Fruit fly (Drosophila melanogaster) whole organism, pupa: ENCODE measurements around the gene Gapvd1.

Source experiments
- CG10348 ChIP-seq: fragments of 200-800 bp; sonication (Bioruptor generic); IDR thresholded peaks from 2 replicates; pipeline ENCODE4 v1.3.6; 2022; ENCODE audit warnings: missing biosample characterization, missing genetic modification characterization
- CG12605 ChIP-seq: fragments of 200-800 bp; sonication (Bioruptor generic); IDR thresholded peaks from 2 replicates; pipeline ENCODE4 v1.3.6; 2022; ENCODE audit warnings: missing biosample characterization, missing genetic modification characterization
- CG13204 ChIP-seq: fragments of 200-800 bp; sonication (Bioruptor generic); optimal IDR thresholded peaks from 2 replicates; lab custom pipeline; 2018; ENCODE audit warnings: missing biosample characterization, mild to moderate bottlenecking, missing genetic modification characterization, moderate library complexity
- CG14655 ChIP-seq: fragments of 200-800 bp; sonication (Bioruptor generic); optimal IDR thresholded peaks from 3 replicates; lab custom pipeline; 2017; ENCODE audit warnings: mild to moderate bottlenecking, missing biosample characterization, missing genetic modification reagents, missing genetic modification characterization
- CG15710 ChIP-seq: fragments of 200-800 bp; sonication (Bioruptor generic); optimal IDR thresholded peaks from 2 replicates; lab custom pipeline; 2018; ENCODE audit warnings: missing biosample characterization, mild to moderate bottlenecking, missing genetic modification characterization, moderate library complexity
- CG17806 ChIP-seq: fragments of 200-800 bp; sonication (Bioruptor generic); optimal IDR thresholded peaks from 2 replicates; lab custom pipeline; 2018; ENCODE audit warnings: missing biosample characterization, mild to moderate bottlenecking, missing genetic modification characterization, moderate library complexity
- CG32121 ChIP-seq: fragments of 200-800 bp; sonication (Bioruptor generic); IDR thresholded peaks from 2 replicates; pipeline ENCODE4 v1.3.6; 2022; ENCODE audit warnings: missing biosample characterization, missing genetic modification characterization
- CG34367 ChIP-seq: fragments of 200-800 bp; sonication (Bioruptor generic); optimal IDR thresholded peaks from 2 replicates; lab custom pipeline; 2018; ENCODE audit warnings: missing biosample characterization, mild to moderate bottlenecking, missing genetic modification characterization
- CG4496 ChIP-seq: fragments of 200-800 bp; sonication (Bioruptor generic); IDR thresholded peaks from 3 replicates; pipeline ENCODE4 v1.3.6; 2022; ENCODE audit warnings: missing biosample characterization, missing genetic modification characterization
- CG8159 ChIP-seq: fragments of 200-800 bp; sonication (Bioruptor generic); optimal IDR thresholded peaks from 3 replicates; lab custom pipeline; 2018; ENCODE audit warnings: missing biosample characterization, mild to moderate bottlenecking, missing genetic modification characterization, moderate library complexity
- CG8301 ChIP-seq: fragments of 200-800 bp; sonication (Bioruptor generic); optimal IDR thresholded peaks from 2 replicates; lab custom pipeline; 2018; ENCODE audit warnings: missing biosample characterization, mild to moderate bottlenecking, missing genetic modification characterization
- CG9948 ChIP-seq: fragments of 200-800 bp; sonication (Bioruptor generic); optimal IDR thresholded peaks from 2 replicates; lab custom pipeline; 2018; ENCODE audit warnings: missing biosample characterization, mild to moderate bottlenecking, missing genetic modification characterization, moderate library complexity
- D1 ChIP-seq: fragments of 200-800 bp; sonication (Bioruptor generic); optimal IDR thresholded peaks from 2 replicates; lab custom pipeline; 2018; ENCODE audit warnings: missing biosample characterization, mild to moderate bottlenecking, missing genetic modification characterization, moderate library complexity
- EcR ChIP-seq: fragments of 200-800 bp; sonication (Bioruptor generic); optimal IDR thresholded peaks from 3 replicates; lab custom pipeline; 2019; ENCODE audit warnings: missing biosample characterization, missing genetic modification characterization, mild to moderate bottlenecking, moderate library complexity, missing genetic modification reagents
- Ets98B ChIP-seq: fragments of 200-800 bp; sonication (Bioruptor generic); IDR thresholded peaks from 2 replicates; pipeline ENCODE4 v1.3.6; 2022; ENCODE audit warnings: missing biosample characterization, missing genetic modification characterization
- Pif1A ChIP-seq: fragments of 200-800 bp; sonication (Bioruptor generic); optimal IDR thresholded peaks from 3 replicates; lab custom pipeline; 2016; ENCODE audit warnings: missing biosample characterization, missing genetic modification characterization
- Pif1B ChIP-seq: fragments of 200-800 bp; sonication (Bioruptor generic); optimal IDR thresholded peaks from 3 replicates; lab custom pipeline; 2016; ENCODE audit warnings: missing biosample characterization, missing genetic modification characterization
- Snoo ChIP-seq: fragments of 200-800 bp; sonication (Bioruptor generic); optimal IDR thresholded peaks from 3 replicates; lab custom pipeline; 2017; ENCODE audit warnings: missing biosample characterization, mild to moderate bottlenecking, missing genetic modification characterization, inconsistent platforms
- fd96Ca ChIP-seq: fragments of 200-800 bp; sonication (Bioruptor generic); IDR thresholded peaks from 3 replicates; pipeline ENCODE4 v1.3.6; 2022; ENCODE audit warnings: missing biosample characterization, missing genetic modification characterization
- gl ChIP-seq: fragments of 200-800 bp; sonication (Bioruptor generic); optimal IDR thresholded peaks from 2 replicates; lab custom pipeline; 2018; ENCODE audit warnings: missing biosample characterization, mild to moderate bottlenecking, missing genetic modification characterization
- rn ChIP-seq: fragments of 200-800 bp; sonication (Bioruptor generic); IDR thresholded peaks from 2 replicates; pipeline ENCODE4 v1.3.6; 2022; ENCODE audit warnings: missing biosample characterization, missing genetic modification characterization

Gapvd1 gene

DNA sequence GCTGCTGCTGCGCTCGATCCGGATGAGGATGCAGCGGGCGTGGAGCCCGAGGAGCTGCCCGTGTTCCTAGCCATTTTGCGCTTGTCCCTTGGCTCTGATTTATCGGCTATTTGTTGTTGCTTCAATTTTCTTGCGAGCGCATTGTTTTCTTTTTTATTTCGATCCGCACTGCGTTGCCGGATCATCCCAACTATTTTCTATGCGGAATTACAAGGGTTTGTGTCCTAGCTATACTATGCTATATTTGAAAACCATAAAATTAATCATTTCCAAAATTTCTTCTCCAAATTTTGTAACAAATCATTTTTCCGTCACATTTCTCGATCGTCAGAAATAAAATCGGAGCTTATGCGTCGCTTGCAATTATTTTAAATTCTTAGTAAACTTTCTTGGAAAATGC is 22.6 kb downstream of the Gapvd1 start, which contains the start of the genes GCS1 and CG11756:
TSS of gene GCS1 (minus strand) at position 193 of the 400 bp plus-strand sequence.
TSS of gene CG11756 (plus strand) at position 312 of the 400 bp plus-strand sequence.
- TF ChIP-seq CG15710 (tag; lab: Kevin White, UChicago) (peak; percentile 1), Pif1B (GFP tag; lab: Kevin White, UChicago) (no peak)

DNA sequence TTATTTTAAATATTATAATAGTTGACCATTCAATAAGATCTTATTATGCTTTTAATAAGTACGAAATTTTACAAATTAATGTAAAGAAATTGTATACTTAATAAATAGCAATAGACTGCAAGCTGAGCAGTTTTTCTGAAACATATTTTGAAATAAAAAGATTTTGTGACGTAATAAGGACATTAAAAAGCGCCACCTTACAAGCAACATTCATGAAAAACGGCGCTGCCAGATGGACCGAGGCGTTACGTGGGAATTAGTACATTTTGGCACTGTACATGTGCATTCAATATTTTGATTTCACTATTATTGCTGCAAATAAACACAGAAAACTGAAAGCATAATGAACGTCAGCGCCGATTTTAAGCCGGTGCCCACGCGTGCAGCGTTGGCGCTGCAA is 23.6 kb downstream of the Gapvd1 start, which contains the start of gene CG1738:
TSS of gene CG1738 (plus strand) at position 221 of the 400 bp plus-strand sequence.
- no peak for TF ChIP-seq CG32121

DNA sequence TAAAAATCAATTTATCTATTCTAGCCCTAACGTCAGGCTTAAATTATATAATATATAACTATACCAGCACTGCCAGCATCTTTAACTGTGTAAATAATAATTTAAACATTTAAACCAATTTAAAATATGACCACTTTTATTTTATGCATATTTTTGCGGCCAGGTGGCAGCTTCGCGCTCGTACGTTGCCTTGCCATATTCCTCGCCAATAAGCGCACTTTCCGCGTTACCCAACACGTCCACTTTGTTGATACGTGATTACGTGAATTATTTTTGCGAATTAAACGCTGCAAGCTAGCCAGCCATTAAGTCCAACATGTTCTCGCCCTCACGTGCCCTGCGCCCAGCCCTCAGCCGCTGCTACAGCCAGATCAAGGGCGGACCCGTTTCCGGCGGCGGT is 24.6 kb downstream of the Gapvd1 start, which contains the start of gene NdufV3:
TSS of gene NdufV3 (plus strand) at position 219 of the 400 bp plus-strand sequence.
- TF ChIP-seq CG4496 (GFP tag; lab: Robert Waterston, UW) (no peak), CG14655 (GFP tag; lab: Kevin White, UChicago) (no peak), EcR (no peak), Pif1A (GFP tag; lab: Kevin White, UChicago) (no peak), gl (tag; lab: Kevin White, UChicago) (no peak), CG32121 (no peak), CG15710 (tag; lab: Kevin White, UChicago) (no peak), D1 (no peak)

DNA sequence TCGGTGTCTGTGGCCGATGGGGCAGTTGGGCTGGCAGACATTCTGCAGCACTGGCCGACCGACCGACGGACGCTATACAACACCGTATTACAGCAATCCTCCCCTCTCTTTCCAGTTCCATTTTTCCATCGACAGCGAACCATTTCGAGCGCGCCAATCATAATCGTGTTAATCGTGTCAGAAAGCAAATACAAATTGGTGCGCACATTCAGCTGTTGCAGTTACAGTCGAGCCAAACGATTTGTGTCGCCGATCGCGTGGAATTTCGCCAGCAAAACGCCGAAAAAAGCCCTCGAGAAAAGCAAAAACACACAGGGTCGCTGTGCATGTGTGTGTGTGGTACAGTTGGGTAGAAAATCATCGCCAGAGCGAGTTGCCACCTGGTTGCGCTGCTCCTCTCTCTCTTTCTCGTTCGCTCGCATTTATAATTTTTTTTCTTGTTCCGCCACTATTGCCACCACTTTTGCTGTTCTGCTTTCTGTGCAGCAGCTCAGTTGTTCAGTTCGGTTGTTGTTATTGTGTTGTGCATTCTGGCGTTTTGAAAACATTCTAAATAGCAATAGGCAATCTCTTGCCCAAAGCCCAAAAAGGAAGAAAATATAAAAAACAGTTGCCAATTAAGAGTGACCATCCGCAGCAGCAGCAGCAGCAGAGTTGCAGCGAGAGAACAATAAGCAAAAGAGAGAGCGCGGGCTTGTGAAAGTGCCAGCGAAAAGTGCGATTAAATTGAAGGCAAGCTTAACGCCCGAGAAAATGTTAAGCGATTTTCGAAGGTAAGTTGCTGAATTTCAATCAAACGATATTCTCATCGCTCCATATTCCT is 25.5 kb downstream of the Gapvd1 start, which contains the start of gene CG1737:
TSS of gene CG1737 (plus strand) at position 104 of the 823 bp plus-strand sequence.
- peak; percentile 47 for TF ChIP-seq Ets98B (GFP tag; lab: Robert Waterston, UW)
- peak; percentile 11; the same call in 1 of the 3 replicates for TF ChIP-seq CG4496 (GFP tag; lab: Robert Waterston, UW)
- no peak for TF ChIP-seq CG10348
- TF ChIP-seq D1: no peak
- TF ChIP-seq CG17806 (tag; lab: Kevin White, UChicago): no peak

DNA sequence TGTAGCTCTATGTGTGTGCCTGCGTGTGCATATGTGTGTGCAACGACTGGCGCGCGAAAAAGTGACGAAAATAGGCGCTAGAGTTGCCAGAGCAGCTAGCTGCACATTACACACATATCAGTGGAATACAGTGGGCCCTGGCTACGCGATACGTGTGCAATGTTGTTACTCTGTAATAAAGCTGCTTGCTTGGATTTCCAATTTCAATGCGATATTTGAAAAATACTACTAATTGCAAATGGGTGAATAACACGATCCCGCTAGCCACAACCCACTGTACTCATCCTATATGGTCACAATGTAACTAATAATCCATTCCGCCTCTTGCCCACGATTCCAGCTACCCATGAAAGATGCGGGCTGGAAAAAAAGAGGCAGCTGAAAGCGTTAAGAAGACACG is 26.2 kb downstream of the Gapvd1 start:
- TF ChIP-seq gl (tag; lab: Kevin White, UChicago) (peak; percentile 90), CG17806 (tag; lab: Kevin White, UChicago) (peak; percentile 90), fd96Ca (GFP tag; lab: Robert Waterston, UW) (peak; percentile 99), CG34367 (peak; percentile 92), CG15710 (tag; lab: Kevin White, UChicago) (peak; percentile 91), Pif1B (GFP tag; lab: Kevin White, UChicago) (peak; percentile 88), CG4496 (GFP tag; lab: Robert Waterston, UW) (peak; percentile 99), CG8301 (peak; percentile 95), CG14655 (GFP tag; lab: Kevin White, UChicago) (peak; percentile 95), CG10348 (peak; percentile 91), CG13204 (peak; percentile 88), CG32121 (peak; percentile 98), Ets98B (GFP tag; lab: Robert Waterston, UW) (peak; percentile 98), rn (GFP tag; lab: Robert Waterston, UW) (peak; percentile 94), CG8159 (tag; lab: Kevin White, UChicago) (peak; percentile 89), CG9948 (peak; percentile 88), Snoo (peak; percentile 90), D1 (no peak), Pif1A (GFP tag; lab: Kevin White, UChicago) (peak; percentile 95), CG12605 (peak; percentile 97), EcR (no peak)

DNA sequence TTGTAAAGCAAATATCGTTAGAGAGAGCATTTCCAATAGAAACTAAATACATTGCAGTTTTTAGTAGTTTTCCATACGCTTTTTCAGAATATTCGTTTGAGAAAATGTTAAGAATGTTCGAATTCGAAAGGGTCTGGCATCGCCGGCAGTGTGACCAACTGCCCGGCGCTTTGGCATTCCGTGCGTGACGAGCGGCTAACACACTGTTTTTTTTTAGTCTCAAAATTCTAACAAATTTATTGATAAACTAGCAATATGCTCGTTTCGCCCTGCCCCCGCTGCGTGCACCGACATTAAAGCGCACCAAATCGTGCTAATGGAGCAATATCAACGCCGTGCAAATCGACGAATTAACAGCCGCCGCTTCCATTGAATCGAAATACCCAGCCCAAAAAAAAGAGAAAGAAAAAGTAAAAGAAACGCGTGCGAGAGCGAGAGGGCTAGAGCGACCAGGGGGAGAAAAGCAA is 30.6 kb downstream of the Gapvd1 start, which contains the start of gene dsh:
TSS of gene dsh (plus strand) at position 174 of the 467 bp plus-strand sequence.
- TF ChIP-seq CG15710 (tag; lab: Kevin White, UChicago) (peak; percentile 14), CG12605 (no peak), CG8159 (tag; lab: Kevin White, UChicago) (no peak), CG13204 (peak; percentile 65)

DNA sequence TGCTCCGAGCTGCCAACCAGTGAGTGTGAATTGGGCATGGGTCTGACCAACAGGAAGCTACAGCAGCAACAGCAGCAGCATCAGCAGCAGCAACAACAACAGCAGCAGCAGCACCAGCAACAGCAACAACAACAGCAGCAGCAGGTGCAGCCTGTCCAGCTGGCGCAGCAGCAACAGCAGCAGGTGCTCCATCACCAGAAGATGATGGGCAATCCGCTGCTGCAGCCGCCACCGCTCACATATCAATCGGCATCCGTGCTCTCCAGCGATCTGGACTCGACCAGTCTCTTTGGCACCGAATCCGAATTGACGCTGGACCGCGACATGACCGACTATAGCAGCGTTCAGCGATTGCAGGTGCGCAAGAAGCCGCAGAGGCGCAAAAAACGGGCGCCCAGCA is 31.5 kb downstream of the Gapvd1 start:
- no peak for TF ChIP-seq CG4496 (GFP tag; lab: Robert Waterston, UW)
- TF ChIP-seq CG15710 (tag; lab: Kevin White, UChicago): no peak
- TF ChIP-seq CG12605: no peak
- TF ChIP-seq Ets98B (GFP tag; lab: Robert Waterston, UW): no peak
- TF ChIP-seq fd96Ca (GFP tag; lab: Robert Waterston, UW): no peak
- TF ChIP-seq Snoo: no peak
- TF ChIP-seq CG8301: no peak
- TF ChIP-seq CG34367: no peak
- no peak for TF ChIP-seq gl (tag; lab: Kevin White, UChicago)
- no peak for TF ChIP-seq rn (GFP tag; lab: Robert Waterston, UW)
- no peak for TF ChIP-seq D1
- TF ChIP-seq Pif1A (GFP tag; lab: Kevin White, UChicago): no peak
- TF ChIP-seq EcR: no peak
- TF ChIP-seq CG9948: no peak
- TF ChIP-seq CG32121: no peak
- TF ChIP-seq CG10348: no peak
- no peak for TF ChIP-seq CG17806 (tag; lab: Kevin White, UChicago)
- TF ChIP-seq CG8159 (tag; lab: Kevin White, UChicago): no peak
- no peak for TF ChIP-seq CG14655 (GFP tag; lab: Kevin White, UChicago)
- TF ChIP-seq CG13204: no peak
